Worm (Caenorhabditis elegans) whole organism, L1 larva: ENCODE measurements around the gene acs-6.

Experiments
- C16A3.4 ChIP-seq: fragments of 150-350 bp; optimal IDR thresholded peaks from 2 replicates; lab custom pipeline; 2014; ENCODE audit warnings: missing biosample characterization, missing genetic modification characterization
- Y116A8C.19 ChIP-seq: sonication (generic microtip); optimal IDR thresholded peaks from 2 replicates; lab custom pipeline; 2016; ENCODE audit warnings: missing compliant biosample characterization, missing genetic modification characterization, borderline replicate concordance
- aly-2 ChIP-seq: fragments of 150-350 bp; optimal IDR thresholded peaks from 2 replicates; lab custom pipeline; 2014; ENCODE audit warnings: missing biosample characterization, missing genetic modification characterization
- blmp-1 ChIP-seq: fragments of 150-350 bp; optimal IDR thresholded peaks from 2 replicates; lab custom pipeline; 2014; ENCODE audit warnings: missing biosample characterization, missing genetic modification characterization
- ceh-63 ChIP-seq: fragments of 200-800 bp; sonication (Bioruptor generic); optimal IDR thresholded peaks from 2 replicates; lab custom pipeline; 2018; ENCODE audit warnings: mild to moderate bottlenecking, missing genetic modification characterization, missing compliant biosample characterization
- ceh-82 ChIP-seq, 3 experiments: fragments of 150-350 bp in 1 of 3; sonication (generic microtip) in 2 of 3; optimal IDR thresholded peaks; 2 replicates each; lab custom pipeline; 2014 to 2017; ENCODE audit warnings: missing biosample characterization in 3 of 3, missing genetic modification characterization in 3 of 3
- ceh-88 ChIP-seq: fragments of 200-800 bp; sonication (Bioruptor generic); IDR thresholded peaks from 2 replicates; pipeline ENCODE4 v1.3.6; 2022; ENCODE audit warnings: missing genetic modification characterization, missing compliant biosample characterization
- ces-1 ChIP-seq: fragments of 150-350 bp; optimal IDR thresholded peaks from 2 replicates; lab custom pipeline; 2014; ENCODE audit warnings: missing biosample characterization, missing genetic modification reagents, missing genetic modification characterization
- dsc-1 ChIP-seq: sonication (generic microtip); optimal IDR thresholded peaks from 2 replicates; lab custom pipeline; 2016; ENCODE audit warnings: mild to moderate bottlenecking, missing genetic modification characterization, missing compliant biosample characterization
- efl-1 ChIP-seq, 4 experiments: fragments of 150-350 bp; optimal IDR thresholded peaks in 3 of 4; peaks in 1 of 4; 1 replicate in 1 of 4; 2 replicates in 3 of 4; lab custom pipeline; 2014; ENCODE audit warnings: missing biosample characterization in 2 of 4, missing genetic modification characterization in 2 of 4, missing genetic modification reagents in 2 of 4
- egl-27 ChIP-seq, 2 experiments: fragments of 150-350 bp in 1 of 2; sonication (generic microtip); optimal IDR thresholded peaks; 3 replicates each; lab custom pipeline; 2017 to 2018; ENCODE audit warnings: missing biosample characterization in 2 of 2, missing genetic modification characterization in 2 of 2, missing genetic modification reagents in 2 of 2
- elt-2 ChIP-seq: sonication (generic microtip); optimal IDR thresholded peaks from 2 replicates; lab custom pipeline; 2016; ENCODE audit warnings: missing genetic modification characterization, mild to moderate bottlenecking, inconsistent platforms, missing compliant biosample characterization, missing genetic modification reagents
- fkh-10 ChIP-seq: sonication (generic microtip); optimal IDR thresholded peaks from 2 replicates; lab custom pipeline; 2017; ENCODE audit warnings: missing biosample characterization, missing genetic modification reagents, missing genetic modification characterization
- fkh-4 ChIP-seq: sonication (generic microtip); optimal IDR thresholded peaks from 2 replicates; lab custom pipeline; 2016; ENCODE audit warnings: missing compliant biosample characterization, missing genetic modification characterization, borderline replicate concordance
- grh-1 ChIP-seq: fragments of 200-800 bp; sonication (Bioruptor generic); IDR thresholded peaks from 2 replicates; pipeline ENCODE4 v1.3.6; 2022; ENCODE audit warnings: missing genetic modification reagents, missing genetic modification characterization, missing compliant biosample characterization
- hpl-2 ChIP-seq: fragments of 150-350 bp; optimal IDR thresholded peaks from 2 replicates; lab custom pipeline; 2014; ENCODE audit warnings: missing biosample characterization, missing genetic modification reagents, missing genetic modification characterization
- irx-1 ChIP-seq: sonication (generic microtip); optimal IDR thresholded peaks from 2 replicates; lab custom pipeline; 2016; ENCODE audit warnings: missing genetic modification characterization, missing compliant biosample characterization
- lin-14 ChIP-seq: fragments of 200-800 bp; sonication (Bioruptor generic); optimal IDR thresholded peaks from 2 replicates; lab custom pipeline; 2018; ENCODE audit warnings: mild to moderate bottlenecking, missing genetic modification characterization, moderate library complexity, missing compliant biosample characterization
- lin-15B ChIP-seq: fragments of 150-350 bp; sonication (generic microtip); optimal IDR thresholded peaks from 3 replicates; lab custom pipeline; 2014; ENCODE audit warnings: missing biosample characterization, missing genetic modification characterization
- lin-35 ChIP-seq, 2 experiments: fragments of 150-350 bp; optimal IDR thresholded peaks; 2 replicates each; lab custom pipeline; 2014; ENCODE audit warnings: missing biosample characterization in 2 of 2, missing genetic modification characterization in 2 of 2, missing genetic modification reagents in 2 of 2
- lin-39 ChIP-seq: fragments of 150-350 bp; optimal IDR thresholded peaks from 2 replicates; lab custom pipeline; 2014; ENCODE audit warnings: missing biosample characterization, missing genetic modification reagents, missing genetic modification characterization
- lir-3 ChIP-seq: sonication (generic microtip); optimal IDR thresholded peaks from 2 replicates; lab custom pipeline; 2016; ENCODE audit warnings: mild to moderate bottlenecking, missing genetic modification characterization, moderate library complexity, missing compliant biosample characterization; ENCODE audit not compliant: poor library complexity
- lsy-2 ChIP-seq, 2 experiments: fragments of 150-350 bp; optimal IDR thresholded peaks; 2 replicates each; lab custom pipeline; 2014; ENCODE audit warnings: missing biosample characterization in 2 of 2, missing genetic modification characterization in 2 of 2
- mab-9 ChIP-seq: fragments of 200-800 bp; sonication (Bioruptor generic); IDR thresholded peaks from 2 replicates; pipeline ENCODE4 v1.3.6; 2022; ENCODE audit warnings: missing genetic modification reagents, missing genetic modification characterization, missing compliant biosample characterization
- mdl-1 ChIP-seq, 2 experiments: fragments of 150-350 bp; optimal IDR thresholded peaks; 2 replicates each; lab custom pipeline; 2014 to 2017; ENCODE audit warnings: missing biosample characterization in 2 of 2, missing genetic modification characterization in 2 of 2, inconsistent platforms in 1 of 2
- nhr-12 ChIP-seq: sonication (generic microtip); optimal IDR thresholded peaks from 2 replicates; lab custom pipeline; 2017; ENCODE audit warnings: missing biosample characterization, missing genetic modification characterization
- nhr-20 ChIP-seq: sonication (generic microtip); optimal IDR thresholded peaks from 2 replicates; lab custom pipeline; 2016; ENCODE audit warnings: mild to moderate bottlenecking, missing genetic modification characterization, missing compliant biosample characterization
- nhr-28 ChIP-seq: fragments of 150-350 bp; optimal IDR thresholded peaks from 2 replicates; lab custom pipeline; 2014; ENCODE audit warnings: missing biosample characterization, missing genetic modification characterization
- nhr-47 ChIP-seq: sonication (generic microtip); optimal IDR thresholded peaks from 2 replicates; lab custom pipeline; 2016; ENCODE audit warnings: mild to moderate bottlenecking, missing genetic modification characterization, moderate library complexity, missing compliant biosample characterization
- nhr-71 ChIP-seq: sonication (generic microtip); optimal IDR thresholded peaks from 2 replicates; lab custom pipeline; 2016; ENCODE audit warnings: mild to moderate bottlenecking, missing genetic modification characterization, moderate library complexity, missing compliant biosample characterization
- pag-3 ChIP-seq: sonication (generic microtip); optimal IDR thresholded peaks from 2 replicates; lab custom pipeline; 2017; ENCODE audit warnings: missing genetic modification characterization, mild to moderate bottlenecking, missing compliant biosample characterization, antibody characterized with exemption, borderline replicate concordance; ENCODE audit not compliant: insufficient read depth
- rnt-1 ChIP-seq: sonication (generic microtip); optimal IDR thresholded peaks from 2 replicates; lab custom pipeline; 2016; ENCODE audit warnings: mild to moderate bottlenecking, missing genetic modification characterization, moderate library complexity, missing compliant biosample characterization
- skn-1 ChIP-seq: fragments of 150-350 bp; optimal IDR thresholded peaks from 2 replicates; lab custom pipeline; 2014; ENCODE audit warnings: missing biosample characterization, missing genetic modification characterization
- swsn-7 ChIP-seq: sonication (generic microtip); optimal IDR thresholded peaks from 2 replicates; lab custom pipeline; 2016; ENCODE audit warnings: missing genetic modification characterization, missing compliant biosample characterization
- tlp-1 ChIP-seq: fragments of 150-350 bp; optimal IDR thresholded peaks from 2 replicates; lab custom pipeline; 2014; ENCODE audit warnings: missing biosample characterization, missing genetic modification characterization
- unc-62 ChIP-seq: fragments of 150-350 bp; optimal IDR thresholded peaks from 2 replicates; lab custom pipeline; 2014; ENCODE audit warnings: missing biosample characterization, missing genetic modification reagents, missing genetic modification characterization
- unc-98 ChIP-seq: fragments of 200-800 bp; sonication (Bioruptor generic); IDR thresholded peaks from 2 replicates; pipeline ENCODE4 v1.3.6; 2022; ENCODE audit warnings: missing genetic modification characterization, missing compliant biosample characterization
- vab-15 ChIP-seq: sonication (generic microtip); optimal IDR thresholded peaks from 2 replicates; lab custom pipeline; 2017; ENCODE audit warnings: missing genotype, mild to moderate bottlenecking, missing genetic modification characterization, missing compliant biosample characterization
- zip-4 ChIP-seq: fragments of 200-800 bp; sonication (Bioruptor generic); optimal IDR thresholded peaks from 2 replicates; lab custom pipeline; 2018; ENCODE audit warnings: mild to moderate bottlenecking, missing genetic modification characterization, moderate library complexity, missing compliant biosample characterization
- ztf-11 ChIP-seq, 2 experiments: sonication (generic microtip); optimal IDR thresholded peaks; 2 replicates each; lab custom pipeline; 2016 to 2017; ENCODE audit warnings: missing genetic modification characterization in 2 of 2, missing biosample characterization in 1 of 2, missing compliant biosample characterization in 1 of 2

acs-6 gene

DNA sequence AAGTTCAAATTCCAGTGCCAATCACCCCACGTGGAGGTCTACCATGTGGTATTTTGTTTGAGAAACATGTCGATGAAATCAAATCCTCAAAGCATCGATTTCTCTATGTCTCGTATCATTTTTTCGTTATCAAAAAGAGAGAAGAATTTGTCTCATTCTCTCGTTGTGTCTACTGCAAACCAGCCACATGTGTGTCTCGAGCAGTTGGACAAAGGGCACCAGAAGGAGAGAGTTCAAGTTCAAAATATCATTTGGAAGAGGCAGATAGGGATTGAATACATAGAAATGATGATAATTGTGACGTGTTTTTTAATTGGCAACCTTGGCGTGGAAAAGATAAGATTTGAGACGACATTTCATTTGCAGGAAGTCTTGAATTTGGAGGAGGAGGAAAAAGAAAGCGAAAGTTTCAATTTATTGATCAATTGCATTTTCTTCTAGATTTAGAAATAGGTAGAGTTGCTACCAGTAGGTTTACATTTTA is 2.5 kb upstream of the acs-6 start (continued):
- peak; percentile 5 for TF ChIP-seq pag-3 (tag; lab: Kevin White, UChicago)
- TF ChIP-seq dsc-1: peak; percentile 45
- TF ChIP-seq grh-1 (GFP tag; lab: Robert Waterston, UW): peak; percentile 46
- TF ChIP-seq mab-9 (GFP tag; lab: Robert Waterston, UW): no peak
- peak; percentile 64 for TF ChIP-seq rnt-1 (tag; lab: Kevin White, UChicago)

DNA sequence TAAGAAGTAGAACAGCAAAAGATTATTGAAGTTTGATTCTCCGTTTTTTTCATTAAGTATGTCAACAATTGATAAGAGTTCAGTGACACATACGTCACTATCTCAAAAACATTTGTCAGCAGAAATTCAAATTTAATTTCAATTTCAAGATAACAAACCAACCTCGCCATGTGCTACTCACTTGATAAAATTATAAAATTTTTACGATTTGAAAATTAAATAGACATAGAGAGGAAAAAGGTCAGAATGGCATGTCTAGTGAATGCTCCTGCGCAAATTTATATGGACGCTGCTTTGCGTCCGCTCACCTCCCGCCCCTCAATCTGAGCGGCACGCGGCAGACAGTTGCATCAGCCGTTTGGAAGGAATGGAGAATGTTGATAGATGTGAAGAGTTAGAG is 1.6 kb upstream of the acs-6 start:
- TF ChIP-seq fkh-4 (tag; lab: Kevin White, UChicago) (no peak), ces-1 (GFP tag; lab: Kevin White, UChicago) (no peak), mdl-1 (tag; optimal IDR thresholded peaks at IDR 0.05; lab: Kevin White, UChicago) (no peak), pag-3 (tag; lab: Kevin White, UChicago) (no peak), lin-35 (GFP tag; optimal IDR thresholded peaks at IDR 0.05; lab: Kevin White, UChicago) (peak in 1 of 2 experiments; percentile 13), lin-14 (GFP tag; lab: Kevin White, UChicago) (peak; percentile 32), aly-2 (tag; lab: Kevin White, UChicago) (no peak), irx-1 (tag; lab: Kevin White, UChicago) (no peak), ceh-63 (GFP tag; lab: Kevin White, UChicago) (no peak), mab-9 (GFP tag; lab: Robert Waterston, UW) (no peak), blmp-1 (tag; lab: Kevin White, UChicago) (no peak), egl-27 (tag; optimal IDR thresholded peaks at IDR 0.05; lab: Kevin White, UChicago) (no peak), nhr-47 (tag; lab: Kevin White, UChicago) (no peak), elt-2 (tag; lab: Kevin White, UChicago) (peak; percentile 93), nhr-71 (tag; lab: Kevin White, UChicago) (peak; percentile 15), ztf-11 (tag; optimal IDR thresholded peaks at IDR 0.05; lab: Kevin White, UChicago) (no peak), nhr-12 (no peak), ceh-82 (tag; optimal IDR thresholded peaks at IDR 0.05; lab: Kevin White, UChicago) (no peak), nhr-28 (tag; lab: Kevin White, UChicago) (no peak), Y116A8C.19 (tag; lab: Kevin White, UChicago) (no peak), hpl-2 (GFP tag; lab: Kevin White, UChicago) (no peak), unc-62 (GFP tag; lab: Kevin White, UChicago) (no peak), lin-39 (tag; lab: Kevin White, UChicago) (no peak), swsn-7 (tag; lab: Kevin White, UChicago) (no peak), efl-1 (optimal IDR thresholded peaks at IDR 0.05; lab: Kevin White, UChicago) (no peak), efl-1 (GFP tag; optimal IDR thresholded peaks at IDR 0.05 in 1 of 2; lab: Kevin White, UChicago) (no peak), nhr-20 (tag; lab: Kevin White, UChicago) (peak; percentile 19), C16A3.4 (tag; lab: Kevin White, UChicago) (no peak), vab-15 (tag; lab: Kevin White, UChicago) (no peak), lir-3 (tag; lab: Kevin White, UChicago) (no peak), unc-98 (GFP tag; lab: Robert Waterston, UW) (no peak), skn-1 (tag; lab: Kevin White, UChicago) (no peak), tlp-1 (no peak), fkh-10 (GFP tag; lab: Kevin White, UChicago) (no peak), lsy-2 (tag; optimal IDR thresholded peaks at IDR 0.05; lab: Kevin White, UChicago) (no peak), lin-15B (no peak), ceh-88 (no peak), rnt-1 (tag; lab: Kevin White, UChicago) (peak; percentile 57), zip-4 (GFP tag; lab: Kevin White, UChicago) (no peak)
- TF ChIP-seq, all 84 proteins: peak for 6
